Worm (Caenorhabditis elegans) whole organism, L2 larva: ENCODE measurements around the gene bre-1.
A peak's percentile ranks its signal among the peaks of the same experiment; 100 is the strongest.

Experiments
- C34F6.9 ChIP-seq: fragments of 150-350 bp; optimal IDR thresholded peaks from 2 replicates; lab custom pipeline; 2014; ENCODE audit warnings: missing biosample characterization, missing genetic modification characterization
- F13H6.1 ChIP-seq: sonication (generic microtip); optimal IDR thresholded peaks from 2 replicates; lab custom pipeline; 2016; ENCODE audit warnings: missing genetic modification characterization, missing compliant biosample characterization
- R02D3.7 ChIP-seq: fragments of 150-350 bp; optimal IDR thresholded peaks from 2 replicates; lab custom pipeline; 2014; ENCODE audit warnings: missing biosample characterization, missing genetic modification characterization
- Y55F3AM.14 ChIP-seq: fragments of 200-800 bp; sonication (Bioruptor generic); optimal IDR thresholded peaks from 2 replicates; lab custom pipeline; 2018; ENCODE audit warnings: mild to moderate bottlenecking, missing genetic modification characterization, missing compliant biosample characterization
- ZK546.5 ChIP-seq: sonication (generic microtip); optimal IDR thresholded peaks from 2 replicates; lab custom pipeline; 2017; ENCODE audit warnings: missing biosample characterization, missing genetic modification characterization
- alr-1 ChIP-seq: fragments of 150-350 bp; optimal IDR thresholded peaks from 2 replicates; lab custom pipeline; 2014; ENCODE audit warnings: missing biosample characterization, missing genetic modification characterization
- aly-2 ChIP-seq: fragments of 150-350 bp; optimal IDR thresholded peaks from 2 replicates; lab custom pipeline; 2014; ENCODE audit warnings: missing biosample characterization, missing genetic modification characterization
- ama-1 ChIP-seq: fragments of 150-350 bp; optimal IDR thresholded peaks from 2 replicates; lab custom pipeline; 2018; ENCODE audit warnings: inconsistent platforms
- blmp-1 ChIP-seq: sonication (generic microtip); optimal IDR thresholded peaks from 2 replicates; lab custom pipeline; 2017; ENCODE audit warnings: missing genetic modification characterization, mild to moderate bottlenecking, missing compliant biosample characterization, antibody characterized with exemption, moderate library complexity; ENCODE audit not compliant: insufficient read depth
- ceh-16 ChIP-seq: fragments of 150-350 bp; optimal IDR thresholded peaks from 2 replicates; lab custom pipeline; 2014; ENCODE audit warnings: missing biosample characterization, missing genetic modification characterization
- ceh-82 ChIP-seq: fragments of 150-350 bp; optimal IDR thresholded peaks from 2 replicates; lab custom pipeline; 2014; ENCODE audit warnings: missing biosample characterization, missing genetic modification characterization
- crh-2 ChIP-seq: sonication (generic microtip); optimal IDR thresholded peaks from 2 replicates; lab custom pipeline; 2017; ENCODE audit warnings: missing biosample characterization, missing genetic modification characterization
- dmd-4 ChIP-seq: sonication (generic microtip); optimal IDR thresholded peaks from 2 replicates; lab custom pipeline; 2017; ENCODE audit warnings: missing biosample characterization, missing genetic modification characterization
- egl-27 ChIP-seq: sonication (generic microtip); optimal IDR thresholded peaks from 3 replicates; lab custom pipeline; 2017; ENCODE audit warnings: missing biosample characterization, missing genetic modification reagents, missing genetic modification characterization
- elt-1 ChIP-seq: fragments of 150-350 bp; optimal IDR thresholded peaks from 2 replicates; lab custom pipeline; 2014; ENCODE audit warnings: missing biosample characterization, missing genetic modification characterization
- elt-3 ChIP-seq: sonication (generic microtip); optimal IDR thresholded peaks from 2 replicates; lab custom pipeline; 2017; ENCODE audit warnings: missing biosample characterization, missing genetic modification characterization
- fos-1 ChIP-seq: fragments of 150-350 bp; optimal IDR thresholded peaks from 2 replicates; lab custom pipeline; 2014; ENCODE audit warnings: missing biosample characterization, missing genetic modification characterization
- gmeb-1 ChIP-seq: fragments of 150-350 bp; optimal IDR thresholded peaks from 2 replicates; lab custom pipeline; 2014; ENCODE audit warnings: missing biosample characterization, missing genetic modification characterization
- lin-11 ChIP-seq: fragments of 150-350 bp; sonication (generic microtip); optimal IDR thresholded peaks from 2 replicates; lab custom pipeline; 2014; ENCODE audit warnings: missing biosample characterization, missing genetic modification characterization, inconsistent platforms, mixed read lengths
- lin-13 ChIP-seq: fragments of 150-350 bp; optimal IDR thresholded peaks from 2 replicates; lab custom pipeline; 2014; ENCODE audit warnings: missing biosample characterization, missing genetic modification reagents, missing genetic modification characterization
- lin-39 ChIP-seq: fragments of 150-350 bp; optimal IDR thresholded peaks from 2 replicates; lab custom pipeline; 2014; ENCODE audit warnings: missing biosample characterization, missing genetic modification reagents, missing genetic modification characterization
- lsy-2 ChIP-seq, 2 experiments: fragments of 150-350 bp in 1 of 2; sonication (generic microtip) in 1 of 2; optimal IDR thresholded peaks; 2 replicates each; lab custom pipeline; 2014 to 2017; ENCODE audit warnings: missing biosample characterization in 2 of 2, missing genetic modification characterization in 2 of 2
- mab-5 ChIP-seq: fragments of 150-350 bp; optimal IDR thresholded peaks from 2 replicates; lab custom pipeline; 2014; ENCODE audit warnings: missing biosample characterization, missing genetic modification characterization
- mbf-1 ChIP-seq: sonication (generic microtip); optimal IDR thresholded peaks from 2 replicates; lab custom pipeline; 2017; ENCODE audit warnings: missing biosample characterization, missing genetic modification characterization
- mdl-1 ChIP-seq, 2 experiments: fragments of 150-350 bp in 1 of 2; sonication (generic microtip) in 1 of 2; optimal IDR thresholded peaks; 2 replicates each; lab custom pipeline; 2017; ENCODE audit warnings: missing biosample characterization in 2 of 2, missing genetic modification characterization in 2 of 2
- nhr-10 ChIP-seq: sonication (generic microtip); optimal IDR thresholded peaks from 2 replicates; lab custom pipeline; 2017; ENCODE audit warnings: missing biosample characterization, missing genetic modification characterization
- nhr-11 ChIP-seq: fragments of 150-350 bp; optimal IDR thresholded peaks from 2 replicates; lab custom pipeline; 2014; ENCODE audit warnings: missing biosample characterization, missing genetic modification characterization
- nhr-12 ChIP-seq: fragments of 150-350 bp; optimal IDR thresholded peaks from 2 replicates; lab custom pipeline; 2014; ENCODE audit warnings: missing biosample characterization, missing genetic modification characterization
- nhr-129 ChIP-seq: fragments of 150-350 bp; optimal IDR thresholded peaks from 2 replicates; lab custom pipeline; 2014; ENCODE audit warnings: missing biosample characterization, missing genetic modification characterization
- nhr-21 ChIP-seq: fragments of 150-350 bp; optimal IDR thresholded peaks from 2 replicates; lab custom pipeline; 2014; ENCODE audit warnings: missing biosample characterization, missing genetic modification characterization
- nhr-23 ChIP-seq: fragments of 150-350 bp; optimal IDR thresholded peaks from 2 replicates; lab custom pipeline; 2014; ENCODE audit warnings: missing biosample characterization, missing genetic modification reagents, missing genetic modification characterization
- nhr-237 ChIP-seq: fragments of 150-350 bp; optimal IDR thresholded peaks from 2 replicates; lab custom pipeline; 2014; ENCODE audit warnings: missing biosample characterization, missing genetic modification characterization
- nhr-25 ChIP-seq: fragments of 150-350 bp; sonication (generic microtip); optimal IDR thresholded peaks from 3 replicates; lab custom pipeline; 2014; ENCODE audit warnings: missing biosample characterization, missing genetic modification characterization
- nhr-6 ChIP-seq: fragments of 150-350 bp; optimal IDR thresholded peaks from 2 replicates; lab custom pipeline; 2014; ENCODE audit warnings: missing biosample characterization, missing genetic modification characterization
- nhr-77 ChIP-seq: fragments of 150-350 bp; optimal IDR thresholded peaks from 2 replicates; lab custom pipeline; 2014; ENCODE audit warnings: missing biosample characterization, missing genetic modification characterization
- peb-1 ChIP-seq: fragments of 150-350 bp; optimal IDR thresholded peaks from 2 replicates; lab custom pipeline; 2014; ENCODE audit warnings: missing biosample characterization, missing genetic modification characterization
- sem-4 ChIP-seq: fragments of 150-350 bp; optimal IDR thresholded peaks from 2 replicates; lab custom pipeline; 2014; ENCODE audit warnings: missing biosample characterization, missing genetic modification reagents, missing genetic modification characterization
- skn-1 ChIP-seq: sonication (generic microtip); optimal IDR thresholded peaks from 2 replicates; lab custom pipeline; 2017; ENCODE audit warnings: missing biosample characterization, missing genetic modification characterization
- sma-3 ChIP-seq: sonication (generic microtip); optimal IDR thresholded peaks from 2 replicates; lab custom pipeline; 2016; ENCODE audit warnings: missing genetic modification reagents, missing genetic modification characterization, missing compliant biosample characterization
- sma-9 ChIP-seq, 2 experiments: fragments of 150-350 bp in 1 of 2; sonication (generic microtip) in 1 of 2; optimal IDR thresholded peaks; 2 replicates each; lab custom pipeline; 2014 to 2016; ENCODE audit warnings: missing genetic modification characterization in 2 of 2, mild to moderate bottlenecking in 1 of 2, missing biosample characterization in 1 of 2, missing compliant biosample characterization in 1 of 2, missing genetic modification reagents in 1 of 2, moderate library complexity in 1 of 2
- snpc-4 ChIP-seq: fragments of 150-350 bp; optimal IDR thresholded peaks from 2 replicates; lab custom pipeline; 2014; ENCODE audit warnings: missing biosample characterization, missing genetic modification characterization
- unc-39 ChIP-seq: fragments of 150-350 bp; optimal IDR thresholded peaks from 2 replicates; lab custom pipeline; 2014; ENCODE audit warnings: missing biosample characterization, missing genetic modification characterization
- unc-55 ChIP-seq: fragments of 150-350 bp; sonication (generic microtip); optimal IDR thresholded peaks from 3 replicates; lab custom pipeline; 2014; ENCODE audit warnings: missing biosample characterization, missing genetic modification reagents, missing genetic modification characterization
- unc-62 ChIP-seq: fragments of 150-350 bp; optimal IDR thresholded peaks from 2 replicates; lab custom pipeline; 2014; ENCODE audit warnings: missing biosample characterization, missing genetic modification reagents, missing genetic modification characterization
- zag-1 ChIP-seq: fragments of 150-350 bp; optimal IDR thresholded peaks from 2 replicates; lab custom pipeline; 2014; ENCODE audit warnings: missing biosample characterization, missing genetic modification characterization
- ztf-1 ChIP-seq: fragments of 200-800 bp; sonication (Bioruptor generic); conservative IDR thresholded peaks from 2 replicates; pipeline ENCODE4 v1.3.6; 2022; ENCODE audit warnings: missing genetic modification characterization, missing compliant biosample characterization
- ztf-11 ChIP-seq: sonication (generic microtip); optimal IDR thresholded peaks from 2 replicates; lab custom pipeline; 2017; ENCODE audit warnings: missing biosample characterization, missing genetic modification characterization

bre-1 gene

DNA sequence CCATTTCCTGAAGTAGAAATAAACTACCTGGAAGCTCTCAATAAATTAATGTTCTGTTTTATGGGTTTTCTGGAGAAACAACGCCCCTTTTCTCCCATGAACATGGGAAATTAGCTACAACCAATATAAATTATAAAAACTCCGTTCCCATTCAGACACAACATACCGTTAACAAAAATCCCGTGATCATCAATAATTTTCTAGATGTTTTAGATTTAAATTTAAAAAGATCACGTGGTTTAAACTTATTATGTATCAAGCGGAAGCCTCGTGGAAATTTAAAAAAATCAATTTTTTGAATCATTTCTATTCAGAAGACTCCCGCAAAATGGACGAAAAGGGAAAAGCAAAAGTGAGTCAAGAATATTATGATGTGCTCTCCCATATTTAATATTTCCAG lies 21.2 kb upstream of the bre-1 start, which contains the start of gene C53B4.2:
Gene C53B4.2 (plus strand): TSS at position 301 of the 400 bp plus-strand sequence.
- TF ChIP-seq nhr-6 (tag; lab: Kevin White, UChicago) (no peak), peb-1 (tag; lab: Kevin White, UChicago) (no peak), nhr-21 (tag; lab: Kevin White, UChicago) (no peak), lin-13 (no peak), Y55F3AM.14 (no peak), C34F6.9 (no peak), blmp-1 (no peak), nhr-11 (no peak), zag-1 (tag; lab: Kevin White, UChicago) (no peak), crh-2 (no peak), dmd-4 (no peak), mab-5 (no peak)

DNA sequence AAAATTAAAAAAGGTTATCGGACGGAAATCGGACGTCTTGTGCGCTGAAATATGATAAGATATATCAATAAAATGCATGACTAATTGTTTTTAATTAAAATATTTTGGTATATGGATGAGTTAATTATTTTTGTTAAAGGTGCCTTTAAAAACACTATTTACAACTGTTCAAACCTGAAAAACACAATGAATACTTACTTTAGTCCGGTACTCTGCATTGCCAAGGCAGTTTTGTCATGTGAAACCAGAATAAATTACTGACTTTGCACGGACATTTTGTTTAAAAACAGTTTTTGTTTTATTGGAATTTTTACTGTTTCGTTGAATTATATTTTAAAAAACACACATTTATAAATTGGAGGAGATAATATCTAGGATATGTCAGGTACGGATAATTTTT lies 19.1 kb upstream of the bre-1 start, which contains the start of gene suex-2:
Gene suex-2 (plus strand): TSS at position 301 of the 400 bp plus-strand sequence.
- TF ChIP-seq lin-11 (no peak), zag-1 (tag; lab: Kevin White, UChicago) (no peak), gmeb-1 (no peak), nhr-237 (tag; lab: Kevin White, UChicago) (no peak), C34F6.9 (no peak), elt-3 (tag; lab: Kevin White, UChicago) (no peak), lin-39 (tag; lab: Kevin White, UChicago) (no peak), aly-2 (tag; lab: Kevin White, UChicago) (no peak), alr-1 (tag; lab: Kevin White, UChicago) (no peak), unc-55 (GFP tag; lab: Kevin White, UChicago) (no peak), egl-27 (tag; lab: Kevin White, UChicago) (no peak), mbf-1 (tag; lab: Kevin White, UChicago) (no peak), nhr-10 (no peak), nhr-129 (tag; lab: Kevin White, UChicago) (no peak), sma-3 (no peak), nhr-23 (tag; lab: Kevin White, UChicago) (no peak), ztf-11 (no peak)

- no peak for TF ChIP-seq ceh-82 (tag; lab: Kevin White, UChicago)
- no peak for TF ChIP-seq skn-1 (tag; lab: Kevin White, UChicago)
- TF ChIP-seq nhr-237 (tag; lab: Kevin White, UChicago), result no peak
- TF ChIP-seq nhr-6 (tag; lab: Kevin White, UChicago), result no peak
- TF ChIP-seq ZK546.5 (tag; lab: Kevin White, UChicago), result no peak
- no peak for TF ChIP-seq ceh-16 (tag; lab: Kevin White, UChicago)
- no peak for TF ChIP-seq mab-5
- TF ChIP-seq nhr-10, result no peak
- TF ChIP-seq R02D3.7, result no peak
- peak; percentile 70 for TF ChIP-seq nhr-25 (tag; lab: Kevin White, UChicago)
- TF ChIP-seq nhr-21 (tag; lab: Kevin White, UChicago), result no peak
- no peak for TF ChIP-seq Y55F3AM.14
- no peak for TF ChIP-seq peb-1 (tag; lab: Kevin White, UChicago)
- TF ChIP-seq sem-4 (tag; lab: Kevin White, UChicago), result peak; percentile 26
- TF ChIP-seq lin-11, result peak; percentile 7
- peak; percentile 58 for TF ChIP-seq gmeb-1
- peak; percentile 65 for TF ChIP-seq unc-55 (GFP tag; lab: Kevin White, UChicago)
- TF ChIP-seq aly-2 (tag; lab: Kevin White, UChicago), result no peak
- peak; percentile 81 for TF ChIP-seq F13H6.1 (tag; lab: Kevin White, UChicago)
- TF ChIP-seq alr-1 (tag; lab: Kevin White, UChicago), result no peak
- peak; percentile 76 for TF ChIP-seq sma-3
- TF ChIP-seq nhr-12 (tag; lab: Kevin White, UChicago), result no peak
- TF ChIP-seq sma-9 (GFP tag; optimal IDR thresholded peaks at IDR 0.05; lab: Kevin White, UChicago), result peak; percentile 89
- TF ChIP-seq sma-9 (tag; optimal IDR thresholded peaks at IDR 0.05; lab: Kevin White, UChicago), result no peak
- no peak for TF ChIP-seq snpc-4
- no peak for TF ChIP-seq ztf-1 (GFP tag; lab: Robert Waterston, UW)
- TF ChIP-seq C34F6.9, result peak; percentile 68
- TF ChIP-seq blmp-1, result no peak
- peak; percentile 51 to 75 for TF ChIP-seq lsy-2 (tag; optimal IDR thresholded peaks at IDR 0.05; lab: Kevin White, UChicago)
- no peak for TF ChIP-seq nhr-77 (tag; lab: Kevin White, UChicago)
- TF ChIP-seq crh-2, result peak; percentile 39
- TF ChIP-seq mbf-1 (tag; lab: Kevin White, UChicago), result no peak
- TF ChIP-seq mdl-1 (tag; optimal IDR thresholded peaks at IDR 0.05; lab: Kevin White, UChicago), result no peak
- peak; percentile 24 for TF ChIP-seq nhr-129 (tag; lab: Kevin White, UChicago)
- peak; percentile 28 for TF ChIP-seq dmd-4
- TF ChIP-seq lin-13, result peak; percentile 19
- no peak for TF ChIP-seq ama-1 (lab: Kevin White, UChicago)
- no peak for TF ChIP-seq elt-1
- no peak for TF ChIP-seq unc-62 (GFP tag; lab: Kevin White, UChicago)
- TF ChIP-seq zag-1 (tag; lab: Kevin White, UChicago), result no peak
- no peak for TF ChIP-seq unc-39 (tag; lab: Kevin White, UChicago)
- peak; percentile 29 for TF ChIP-seq fos-1 (tag; lab: Kevin White, UChicago)
These were observed 13.7 kb upstream of the bre-1 start, which contains the start of gene C53B4.3 for ce11 chrIV:8973249-8973958. Gene C53B4.3 (minus strand): TSS chrIV:8973712.
